Fruit fly (Drosophila melanogaster) whole organism, embryonic: Measurements from ENCODE around the gene CG42710.
A peak's percentile ranks its signal among the peaks of the same experiment; 100 is the strongest.

ENCODE experiments used
- Atf3 ChIP-seq: fragments of 200-800 bp; sonication (Bioruptor generic); optimal IDR thresholded peaks from 3 replicates; lab custom pipeline; 2016; ENCODE audit warnings: missing biosample characterization, missing genetic modification characterization
- CG10147 ChIP-seq: fragments of 200-800 bp; sonication (Bioruptor generic); optimal IDR thresholded peaks from 2 replicates; lab custom pipeline; 2019; ENCODE audit warnings: missing biosample characterization, mild to moderate bottlenecking, missing genetic modification characterization, moderate library complexity
- CG11695 ChIP-seq: fragments of 200-800 bp; sonication (Bioruptor generic); IDR thresholded peaks from 3 replicates; pipeline ENCODE4 v1.3.6; 2022; ENCODE audit warnings: missing biosample characterization, missing genetic modification characterization
- CG11723 ChIP-seq: fragments of 200-800 bp; sonication (Bioruptor generic); optimal IDR thresholded peaks from 2 replicates; lab custom pipeline; 2017; ENCODE audit warnings: missing biosample characterization, mild to moderate bottlenecking, missing genetic modification characterization
- CG1233 ChIP-seq: fragments of 200-800 bp; sonication (Bioruptor generic); optimal IDR thresholded peaks from 4 replicates; lab custom pipeline; 2018; ENCODE audit warnings: missing biosample characterization, mild to moderate bottlenecking, missing genetic modification characterization
- CG13296 ChIP-seq: fragments of 200-800 bp; sonication (Bioruptor generic); optimal IDR thresholded peaks from 3 replicates; lab custom pipeline; 2018; ENCODE audit warnings: missing biosample characterization, mild to moderate bottlenecking, missing genetic modification characterization
- CG15696 ChIP-seq: fragments of 200-800 bp; sonication (Bioruptor generic); optimal IDR thresholded peaks from 2 replicates; lab custom pipeline; 2019; ENCODE audit warnings: missing biosample characterization, mild to moderate bottlenecking, missing genetic modification characterization, moderate library complexity
- CG16813 ChIP-seq: fragments of 200-800 bp; sonication (Bioruptor generic); IDR thresholded peaks from 3 replicates; pipeline ENCODE4 v1.3.6; 2022; ENCODE audit warnings: missing biosample characterization, missing genetic modification characterization; ENCODE audit not compliant: partially characterized antibody
- CG17612 ChIP-seq: fragments of 200-800 bp; sonication (Bioruptor generic); IDR thresholded peaks from 2 replicates; pipeline ENCODE4 v1.3.6; 2022; ENCODE audit warnings: missing biosample characterization, missing genetic modification characterization
- CG1832 ChIP-seq: fragments of 200-800 bp; sonication (Bioruptor generic); optimal IDR thresholded peaks from 2 replicates; lab custom pipeline; 2017; ENCODE audit warnings: missing biosample characterization, mild to moderate bottlenecking, missing genetic modification characterization, inconsistent platforms
- CG31224 ChIP-seq: fragments of 200-800 bp; sonication (Bioruptor generic); IDR thresholded peaks from 2 replicates; pipeline ENCODE4 v1.3.6; 2022; ENCODE audit warnings: missing biosample characterization, missing genetic modification characterization
- CG42726 ChIP-seq: fragments of 200-800 bp; sonication (Bioruptor generic); IDR thresholded peaks from 2 replicates; pipeline ENCODE4 v1.3.6; 2022; ENCODE audit warnings: missing biosample characterization, missing genetic modification characterization; ENCODE audit not compliant: partially characterized antibody
- CG4820 ChIP-seq: fragments of 200-800 bp; sonication (Bioruptor generic); optimal IDR thresholded peaks from 3 replicates; lab custom pipeline; 2016; ENCODE audit warnings: missing biosample characterization, missing genetic modification characterization
- CG6254 ChIP-seq: fragments of 200-800 bp; sonication (Bioruptor generic); optimal IDR thresholded peaks from 3 replicates; lab custom pipeline; 2017; ENCODE audit warnings: mild to moderate bottlenecking, missing biosample characterization, missing genetic modification reagents, missing genetic modification characterization
- CG6272 ChIP-seq: fragments of 200-800 bp; sonication (Bioruptor generic); IDR thresholded peaks from 2 replicates; pipeline ENCODE4 v1.3.6; 2022; ENCODE audit warnings: missing biosample characterization, missing genetic modification characterization
- CG8089 ChIP-seq: fragments of 200-800 bp; sonication (Bioruptor generic); optimal IDR thresholded peaks from 3 replicates; lab custom pipeline; 2016; ENCODE audit warnings: missing biosample characterization, missing genetic modification characterization
- CG8290 ChIP-seq, 3 experiments: fragments of 200-800 bp; sonication (Bioruptor generic); optimal IDR thresholded peaks; 2 replicates each; lab custom pipeline; 2016 to 2019; ENCODE audit warnings: missing biosample characterization in 3 of 3, missing genetic modification characterization in 3 of 3, mild to moderate bottlenecking in 2 of 3, moderate library complexity in 1 of 3
- CG9215 ChIP-seq: fragments of 200-800 bp; sonication (Bioruptor generic); IDR thresholded peaks from 2 replicates; pipeline ENCODE4 v1.3.6; 2022; ENCODE audit warnings: missing biosample characterization, missing genetic modification characterization
- Chrac-16 ChIP-seq: fragments of 200-800 bp; sonication (Bioruptor generic); optimal IDR thresholded peaks from 3 replicates; lab custom pipeline; 2016; ENCODE audit warnings: missing biosample characterization, missing genetic modification characterization
- Fer3 ChIP-seq: fragments of 200-800 bp; sonication (Bioruptor generic); optimal IDR thresholded peaks from 2 replicates; lab custom pipeline; 2018; ENCODE audit warnings: missing biosample characterization, mild to moderate bottlenecking, missing genetic modification characterization, moderate library complexity
- GATAe ChIP-seq: fragments of 200-800 bp; sonication (Bioruptor generic); conservative IDR thresholded peaks from 2 replicates; pipeline ENCODE4 v1.3.6; 2022; ENCODE audit warnings: missing biosample characterization, missing genetic modification characterization
- Hr3 ChIP-seq: fragments of 200-800 bp; sonication (Bioruptor generic); optimal IDR thresholded peaks from 3 replicates; lab custom pipeline; 2016; ENCODE audit warnings: missing biosample characterization, missing genetic modification characterization
- Hr78 ChIP-seq, 2 experiments: fragments of 200-800 bp in 1 of 2; fragments of >200 bp in 1 of 2; sonication (Bioruptor generic) in 1 of 2; optimal IDR thresholded peaks; 2 replicates each; lab custom pipeline; 2017 to 2019; ENCODE audit warnings: missing biosample characterization in 2 of 2, missing genetic modification characterization in 2 of 2, mild to moderate bottlenecking in 1 of 2, moderate library complexity in 1 of 2
- Hsf ChIP-seq: fragments of 200-800 bp; sonication (Bioruptor generic); optimal IDR thresholded peaks from 3 replicates; lab custom pipeline; 2016; ENCODE audit warnings: missing biosample characterization, missing genetic modification characterization
- Meics ChIP-seq: fragments of 200-800 bp; sonication (Bioruptor generic); optimal IDR thresholded peaks from 2 replicates; lab custom pipeline; 2017; ENCODE audit warnings: missing biosample characterization, mild to moderate bottlenecking, missing genetic modification characterization
- Ssrp ChIP-seq: fragments of 200-800 bp; sonication (Bioruptor generic); optimal IDR thresholded peaks from 2 replicates; lab custom pipeline; 2018; ENCODE audit warnings: missing biosample characterization, mild to moderate bottlenecking, missing genetic modification characterization, moderate library complexity
- Taf1 ChIP-seq: fragments of 200-800 bp; sonication (Bioruptor generic); IDR thresholded peaks from 2 replicates; pipeline ENCODE4 v1.3.6; 2022; ENCODE audit warnings: missing biosample characterization, missing genetic modification characterization
- Trl ChIP-seq, 3 experiments: fragments of >200 bp in 2 of 3; fragments of 200-800 bp in 1 of 3; sonication (Bioruptor generic) in 1 of 3; optimal IDR thresholded peaks; 2 replicates in 1 of 3; 3 replicates in 2 of 3; lab custom pipeline; 2016 to 2017; ENCODE audit warnings: missing biosample characterization in 1 of 3, missing genetic modification characterization in 1 of 3
- abd-A ChIP-seq: fragments of 200-800 bp; sonication (Bioruptor generic); optimal IDR thresholded peaks from 3 replicates; lab custom pipeline; 2019; ENCODE audit warnings: missing biosample characterization, mild to moderate bottlenecking, missing genetic modification characterization, moderate library complexity
- aop ChIP-seq: fragments of 200-800 bp; sonication (Bioruptor generic); IDR thresholded peaks from 2 replicates; pipeline ENCODE4 v1.3.6; 2022; ENCODE audit warnings: missing biosample characterization, missing genetic modification characterization
- az2 ChIP-seq: fragments of 200-800 bp; sonication (Bioruptor generic); optimal IDR thresholded peaks from 3 replicates; lab custom pipeline; 2016; ENCODE audit warnings: missing biosample characterization, missing genetic modification characterization
- croc ChIP-seq: fragments of 200-800 bp; sonication (Bioruptor generic); conservative IDR thresholded peaks from 3 replicates; pipeline ENCODE4 v1.3.6; 2022; ENCODE audit warnings: missing biosample characterization, missing genetic modification characterization
- da ChIP-seq: fragments of 200-800 bp; sonication (Bioruptor generic); optimal IDR thresholded peaks from 2 replicates; lab custom pipeline; 2016; ENCODE audit warnings: missing biosample characterization, missing genetic modification characterization
- exex ChIP-seq: fragments of 200-800 bp; sonication (Bioruptor generic); optimal IDR thresholded peaks from 4 replicates; lab custom pipeline; 2018; ENCODE audit warnings: missing biosample characterization, mild to moderate bottlenecking, missing genetic modification characterization, moderate library complexity
- fd96Cb ChIP-seq: fragments of 200-800 bp; sonication (Bioruptor generic); optimal IDR thresholded peaks from 2 replicates; lab custom pipeline; 2018; ENCODE audit warnings: missing biosample characterization, mild to moderate bottlenecking, missing genetic modification characterization, moderate library complexity
- gfzf ChIP-seq: fragments of 200-800 bp; sonication (Bioruptor generic); optimal IDR thresholded peaks from 2 replicates; lab custom pipeline; 2016; ENCODE audit warnings: missing biosample characterization, mild to moderate bottlenecking, missing genetic modification characterization, moderate library complexity
- jing ChIP-seq: fragments of 200-800 bp; sonication (Bioruptor generic); optimal IDR thresholded peaks from 2 replicates; lab custom pipeline; 2018; ENCODE audit warnings: missing biosample characterization, mild to moderate bottlenecking, missing genetic modification characterization
- ken ChIP-seq: fragments of 200-800 bp; sonication (Bioruptor generic); IDR thresholded peaks from 3 replicates; pipeline ENCODE4 v1.3.6; 2022; ENCODE audit warnings: missing biosample characterization, missing genetic modification characterization
- knrl ChIP-seq: fragments of 200-800 bp; sonication (Bioruptor generic); IDR thresholded peaks from 3 replicates; pipeline ENCODE4 v1.3.6; 2022; ENCODE audit warnings: missing biosample characterization, missing genetic modification characterization; ENCODE audit not compliant: partially characterized antibody
- lov ChIP-seq, 2 experiments: fragments of 200-800 bp in 1 of 2; fragments of >200 bp in 1 of 2; sonication (Bioruptor generic) in 1 of 2; IDR thresholded peaks in 1 of 2; optimal IDR thresholded peaks in 1 of 2; 2 replicates in 1 of 2; 3 replicates in 1 of 2; pipeline versions ENCODE4 v1.3.6 to Lab custom; 2017 to 2022; ENCODE audit warnings: missing biosample characterization in 1 of 2, missing genetic modification characterization in 1 of 2
- mam ChIP-seq: fragments of 200-800 bp; sonication (Bioruptor generic); optimal IDR thresholded peaks from 3 replicates; lab custom pipeline; 2016; ENCODE audit warnings: missing biosample characterization, missing genetic modification characterization
- psq ChIP-seq: fragments of 200-800 bp; sonication (Bioruptor generic); optimal IDR thresholded peaks from 2 replicates; lab custom pipeline; 2017; ENCODE audit warnings: missing biosample characterization, missing genetic modification characterization
- pzg ChIP-seq: fragments of 200-800 bp; sonication (Bioruptor generic); optimal IDR thresholded peaks from 3 replicates; lab custom pipeline; 2018; ENCODE audit warnings: missing biosample characterization, mild to moderate bottlenecking, missing genetic modification characterization, moderate library complexity
- scrt ChIP-seq: fragments of 200-800 bp; sonication (Bioruptor generic); optimal IDR thresholded peaks from 2 replicates; lab custom pipeline; 2018; ENCODE audit warnings: missing biosample characterization, mild to moderate bottlenecking, missing genetic modification characterization, moderate library complexity
- sim ChIP-seq: fragments of 200-800 bp; sonication (Bioruptor generic); IDR thresholded peaks from 2 replicates; pipeline ENCODE4 v1.3.6; 2022; ENCODE audit warnings: missing biosample characterization, missing genetic modification characterization
- slp2 ChIP-seq: fragments of 200-800 bp; sonication (Bioruptor generic); optimal IDR thresholded peaks from 2 replicates; lab custom pipeline; 2016; ENCODE audit warnings: missing biosample characterization, missing genetic modification characterization
- vfl ChIP-seq: fragments of 200-800 bp; sonication (Bioruptor generic); optimal IDR thresholded peaks from 2 replicates; lab custom pipeline; 2016; ENCODE audit warnings: missing biosample characterization, missing genetic modification characterization

Gene CG42710

dm6 chr2L:8739984-8740756 lies 42.1 kb downstream of the CG42710 start, which contains the start of gene raw (continued):
- no peak for TF ChIP-seq CG8290 (GFP tag; optimal IDR thresholded peaks at IDR 0.05; lab: Kevin White, UChicago)
- peak in 1 of 2 experiments; percentile 24 for TF ChIP-seq CG8290 (tag; optimal IDR thresholded peaks at IDR 0.05; lab: Kevin White, UChicago)
- no peak for TF ChIP-seq CG8089 (GFP tag; lab: Kevin White, UChicago)
- peak; percentile 21 for TF ChIP-seq CG1233 (GFP tag; lab: Kevin White, UChicago)
- TF ChIP-seq Hr78 (GFP tag; optimal IDR thresholded peaks at IDR 0.05; lab: Kevin White, UChicago): no peak
- TF ChIP-seq Hsf (GFP tag; lab: Kevin White, UChicago): no peak
- no peak for TF ChIP-seq CG11723
- TF ChIP-seq CG4820 (GFP tag; lab: Kevin White, UChicago): no peak
- peak; percentile 63 for TF ChIP-seq gfzf
- TF ChIP-seq Ssrp: no peak
- no peak for TF ChIP-seq Fer3 (tag; lab: Kevin White, UChicago)
- no peak for TF ChIP-seq az2 (GFP tag; lab: Kevin White, UChicago)
- no peak for TF ChIP-seq CG31224
- TF ChIP-seq Meics (GFP tag; lab: Kevin White, UChicago): no peak
- TF ChIP-seq CG9215: no peak
- no peak for TF ChIP-seq CG6254 (GFP tag; lab: Kevin White, UChicago)
- TF ChIP-seq pzg (GFP tag; lab: Kevin White, UChicago): no peak
- no peak for TF ChIP-seq vfl (GFP tag; lab: Kevin White, UChicago)
- TF ChIP-seq scrt: peak; percentile 5
- TF ChIP-seq CG6272 (GFP tag; lab: Robert Waterston, UW): no peak
- TF ChIP-seq aop (GFP tag; lab: Robert Waterston, UW): no peak
- TF ChIP-seq Chrac-16 (GFP tag; lab: Kevin White, UChicago): no peak
- TF ChIP-seq croc: no peak
- no peak for TF ChIP-seq GATAe (GFP tag; lab: Robert Waterston, UW)
- TF ChIP-seq CG42726: no peak
- TF ChIP-seq da: no peak
- no peak for TF ChIP-seq lov (optimal IDR thresholded peaks at IDR 0.05; lab: Kevin White, UChicago)
- 0 out of 3 replicates have a peak, but pooled peaks have one; percentile 28 for TF ChIP-seq lov (GFP tag; IDR thresholded peaks at IDR 0.05; lab: Robert Waterston, UW)
- no peak for TF ChIP-seq psq (GFP tag; lab: Kevin White, UChicago)
- no peak for TF ChIP-seq CG16813 (GFP tag; lab: Robert Waterston, UW)
- TF ChIP-seq abd-A (tag; lab: Kevin White, UChicago): peak; percentile 86
- TF ChIP-seq sim (GFP tag; lab: Robert Waterston, UW): no peak
- TF ChIP-seq CG15696 (tag; lab: Kevin White, UChicago): no peak
- peak; percentile 14 for TF ChIP-seq CG13296 (GFP tag; lab: Kevin White, UChicago)
- no peak for TF ChIP-seq CG11695 (GFP tag; lab: Robert Waterston, UW)
- no peak for TF ChIP-seq fd96Cb (tag; lab: Kevin White, UChicago)
- no peak for TF ChIP-seq CG10147 (GFP tag; lab: Kevin White, UChicago)
- peak; percentile 85 for TF ChIP-seq exex
- no peak for TF ChIP-seq ken
- no peak for TF ChIP-seq jing (GFP tag; lab: Kevin White, UChicago)
- TF ChIP-seq Hr3: no peak
- TF ChIP-seq CG17612 (GFP tag; lab: Robert Waterston, UW): no peak
- no peak for TF ChIP-seq knrl
- no peak for TF ChIP-seq mam
- peak; percentile 83 to 97 for TF ChIP-seq Trl (optimal IDR thresholded peaks at IDR 0.05; lab: Kevin White, UChicago)
- TF ChIP-seq Trl (GFP tag; optimal IDR thresholded peaks at IDR 0.05; lab: Kevin White, UChicago): peak; percentile 5
- TF ChIP-seq CG1832 (GFP tag; lab: Kevin White, UChicago): no peak
- peak; percentile 86 for TF ChIP-seq Atf3
- TF ChIP-seq slp2: no peak
- TF ChIP-seq Taf1 (GFP tag; lab: Robert Waterston, UW): no peak
